Fruit fly (Drosophila melanogaster): ENCODE measurements around the gene rux.

rux gene

dm6 chrX:6059135-6059824 is 21.7 kb upstream of the rux start:
- TF ChIP-seq psq (GFP tag; optimal IDR thresholded peaks at IDR 0.05) (peak; percentile 1), GATAd (GFP tag; optimal IDR thresholded peaks at IDR 0.05) (no peak), Jra (GFP tag; optimal IDR thresholded peaks at IDR 0.05) (no peak), Dif (GFP tag; optimal IDR thresholded peaks at IDR 0.05; ENCODE audit: partially characterized antibody) (no peak), sv (GFP tag; optimal IDR thresholded peaks at IDR 0.05) (no peak), Hr78 (GFP tag; optimal IDR thresholded peaks at IDR 0.05) (no peak), CG9705 (GFP tag; optimal IDR thresholded peaks at IDR 0.05) (no peak), Mio (GFP tag; optimal IDR thresholded peaks at IDR 0.05) (no peak), rgr (GFP tag; optimal IDR thresholded peaks at IDR 0.05) (peak; percentile 52), jim (GFP tag; optimal IDR thresholded peaks at IDR 0.05) (no peak), N (GFP tag; optimal IDR thresholded peaks at IDR 0.05) (no peak), woc (GFP tag; optimal IDR thresholded peaks at IDR 0.05) (no peak), sage (GFP tag; optimal IDR thresholded peaks at IDR 0.05) (no peak), usp (GFP tag; optimal IDR thresholded peaks at IDR 0.05) (no peak), Sp1 (GFP tag; optimal IDR thresholded peaks at IDR 0.05) (peak; percentile 1), Hr83 (GFP tag; optimal IDR thresholded peaks at IDR 0.05; ENCODE audit: poor library complexity, severe bottlenecking) (no peak), Abd-B (GFP tag; optimal IDR thresholded peaks at IDR 0.05) (no peak), CrebA (GFP tag; optimal IDR thresholded peaks at IDR 0.05; ENCODE audit: borderline replicate concordance) (no peak), dl (GFP tag; optimal IDR thresholded peaks at IDR 0.05; ENCODE audit: insufficient read depth in 1 of 2, partially characterized antibody in 2 of 2) (no peak), Hnf4 (GFP tag; optimal IDR thresholded peaks at IDR 0.05) (no peak), pan (optimal IDR thresholded peaks at IDR 0.05) (no peak), HLH106 (tag; optimal IDR thresholded peaks at IDR 0.05) (peak; percentile 5), brk (GFP tag; optimal IDR thresholded peaks at IDR 0.05) (no peak), Rel (GFP tag; optimal IDR thresholded peaks at IDR 0.05) (no peak), Rel (tag; optimal IDR thresholded peaks at IDR 0.05) (no peak), CG32264 (GFP tag; optimal IDR thresholded peaks at IDR 0.05) (no peak), dmrt93B (GFP tag; optimal IDR thresholded peaks at IDR 0.05) (peak; percentile 20), Vsx2 (GFP tag; optimal IDR thresholded peaks at IDR 0.05; ENCODE audit: partially characterized antibody) (no peak), lola (GFP tag; optimal IDR thresholded peaks at IDR 0.05) (no peak), fru (GFP tag; optimal IDR thresholded peaks at IDR 0.05) (peak; percentile 71), Dfd (GFP tag; optimal IDR thresholded peaks at IDR 0.05) (no peak), ey (GFP tag; optimal IDR thresholded peaks at IDR 0.05) (peak; percentile 49), tai (GFP tag; optimal IDR thresholded peaks at IDR 0.05) (no peak), dsf (GFP tag; optimal IDR thresholded peaks at IDR 0.05; ENCODE audit: borderline replicate concordance) (no peak), br (GFP tag; optimal IDR thresholded peaks at IDR 0.05) (peak; percentile 47), h (GFP tag; optimal IDR thresholded peaks at IDR 0.05) (peak; percentile 62), foxo (GFP tag; optimal IDR thresholded peaks at IDR 0.05) (peak in 1 of 2 experiments; percentile 63), Myc (optimal IDR thresholded peaks at IDR 0.05) (no peak), OdsH (GFP tag; optimal IDR thresholded peaks at IDR 0.05) (peak; percentile 18)

- TF ChIP-seq Myc (optimal IDR thresholded peaks at IDR 0.05) (no peak), Sp1 (GFP tag; optimal IDR thresholded peaks at IDR 0.05) (no peak), br (GFP tag; optimal IDR thresholded peaks at IDR 0.05) (no peak), dl (GFP tag; optimal IDR thresholded peaks at IDR 0.05; ENCODE audit: insufficient read depth in 1 of 2, partially characterized antibody in 2 of 2) (no peak), HLH106 (tag; optimal IDR thresholded peaks at IDR 0.05) (no peak), woc (GFP tag; optimal IDR thresholded peaks at IDR 0.05) (no peak), lola (GFP tag; optimal IDR thresholded peaks at IDR 0.05) (no peak), Mio (GFP tag; optimal IDR thresholded peaks at IDR 0.05) (no peak), jim (GFP tag; optimal IDR thresholded peaks at IDR 0.05) (no peak), Abd-B (GFP tag; optimal IDR thresholded peaks at IDR 0.05) (no peak)
These were observed 16.4 kb upstream of the rux start for dm6 chrX:6054031-6054430.

Data from whole organism, wandering third instar larva.